Worm (Caenorhabditis elegans) whole organism, mixed stage, embryonic: ENCODE results near the gene toc-1.
A peak's percentile ranks its signal among the peaks of the same experiment; 100 is the strongest.

Experiments
- cnd-1 ChIP-seq: fragments of 200-800 bp; sonication (Bioruptor generic); optimal IDR thresholded peaks from 2 replicates; lab custom pipeline; 2018; ENCODE audit warnings: mild to moderate bottlenecking, missing genetic modification characterization, missing compliant biosample characterization
- ham-2 ChIP-seq: fragments of 200-800 bp; sonication (Bioruptor generic); optimal IDR thresholded peaks from 2 replicates; lab custom pipeline; 2018; ENCODE audit warnings: mild to moderate bottlenecking, missing genetic modification characterization, missing compliant biosample characterization
- lin-32 ChIP-seq: fragments of 200-800 bp; sonication (Bioruptor generic); optimal IDR thresholded peaks from 2 replicates; lab custom pipeline; 2018; ENCODE audit warnings: mild to moderate bottlenecking, missing genetic modification characterization, missing compliant biosample characterization
- lsy-2 ChIP-seq: fragments of 150-350 bp; optimal IDR thresholded peaks from 2 replicates; lab custom pipeline; 2014; ENCODE audit warnings: missing biosample characterization, missing genetic modification characterization
- mep-1 ChIP-seq: fragments of 150-350 bp; optimal IDR thresholded peaks from 2 replicates; lab custom pipeline; 2017; ENCODE audit warnings: missing biosample characterization, missing genetic modification reagents, missing genetic modification characterization, inconsistent platforms
- nhr-12 ChIP-seq: fragments of 150-350 bp; optimal IDR thresholded peaks from 2 replicates; lab custom pipeline; 2014; ENCODE audit warnings: missing biosample characterization, missing genetic modification characterization
- nhr-237 ChIP-seq: fragments of 150-350 bp; optimal IDR thresholded peaks from 2 replicates; lab custom pipeline; 2014; ENCODE audit warnings: missing biosample characterization, missing genetic modification characterization
- nhr-76 ChIP-seq: sonication (generic microtip); optimal IDR thresholded peaks from 2 replicates; lab custom pipeline; 2017; ENCODE audit warnings: missing biosample characterization, missing genetic modification characterization
- pha-4 ChIP-seq: fragments of 150-350 bp; optimal IDR thresholded peaks from 2 replicates; lab custom pipeline; 2018; ENCODE audit warnings: missing biosample characterization, missing genetic modification reagents, missing genetic modification characterization
- sem-2 ChIP-seq: fragments of 200-800 bp; sonication (Bioruptor generic); optimal IDR thresholded peaks from 2 replicates; lab custom pipeline; 2018; ENCODE audit warnings: mild to moderate bottlenecking, missing genetic modification characterization, missing compliant biosample characterization
- unc-120 ChIP-seq: sonication (generic microtip); optimal IDR thresholded peaks from 2 replicates; lab custom pipeline; 2017; ENCODE audit warnings: missing genetic modification characterization, missing compliant biosample characterization; ENCODE audit not compliant: poor library complexity, severe bottlenecking
- unc-39 ChIP-seq: fragments of 150-350 bp; optimal IDR thresholded peaks from 2 replicates; lab custom pipeline; 2014; ENCODE audit warnings: missing biosample characterization, missing genetic modification characterization
- unc-62 ChIP-seq: fragments of 150-350 bp; optimal IDR thresholded peaks from 2 replicates; lab custom pipeline; 2014; ENCODE audit warnings: missing biosample characterization, missing genetic modification reagents, missing genetic modification characterization
- zip-8 ChIP-seq: fragments of 150-350 bp; optimal IDR thresholded peaks from 2 replicates; lab custom pipeline; 2014; ENCODE audit warnings: missing biosample characterization, missing genetic modification characterization

ce11 chrIII:5274715-5275355, at the start of gene toc-1, which contains the start of gene daf-41:
- TF ChIP-seq zip-8 (tag; lab: Kevin White, UChicago) (no peak), nhr-76 (no peak), mep-1 (tag; lab: Kevin White, UChicago) (peak; percentile 64), lin-32 (GFP tag; lab: Kevin White, UChicago) (no peak), nhr-12 (tag; lab: Kevin White, UChicago) (no peak), nhr-237 (tag; lab: Kevin White, UChicago) (peak; percentile 24), ham-2 (GFP tag; lab: Kevin White, UChicago) (no peak), cnd-1 (no peak), unc-120 (tag; lab: Kevin White, UChicago) (peak; percentile 56), lsy-2 (tag; lab: Kevin White, UChicago) (no peak), unc-39 (tag; lab: Kevin White, UChicago) (no peak), pha-4 (tag; lab: Kevin White, UChicago) (no peak), unc-62 (GFP tag; lab: Kevin White, UChicago) (no peak), sem-2 (GFP tag; lab: Kevin White, UChicago) (no peak)
